Fruit fly (Drosophila melanogaster): ENCODE measurements around the gene CG10359.
A peak's percentile ranks its signal among the peaks of the same experiment; 100 is the strongest.

The CG10359 gene

DNA sequence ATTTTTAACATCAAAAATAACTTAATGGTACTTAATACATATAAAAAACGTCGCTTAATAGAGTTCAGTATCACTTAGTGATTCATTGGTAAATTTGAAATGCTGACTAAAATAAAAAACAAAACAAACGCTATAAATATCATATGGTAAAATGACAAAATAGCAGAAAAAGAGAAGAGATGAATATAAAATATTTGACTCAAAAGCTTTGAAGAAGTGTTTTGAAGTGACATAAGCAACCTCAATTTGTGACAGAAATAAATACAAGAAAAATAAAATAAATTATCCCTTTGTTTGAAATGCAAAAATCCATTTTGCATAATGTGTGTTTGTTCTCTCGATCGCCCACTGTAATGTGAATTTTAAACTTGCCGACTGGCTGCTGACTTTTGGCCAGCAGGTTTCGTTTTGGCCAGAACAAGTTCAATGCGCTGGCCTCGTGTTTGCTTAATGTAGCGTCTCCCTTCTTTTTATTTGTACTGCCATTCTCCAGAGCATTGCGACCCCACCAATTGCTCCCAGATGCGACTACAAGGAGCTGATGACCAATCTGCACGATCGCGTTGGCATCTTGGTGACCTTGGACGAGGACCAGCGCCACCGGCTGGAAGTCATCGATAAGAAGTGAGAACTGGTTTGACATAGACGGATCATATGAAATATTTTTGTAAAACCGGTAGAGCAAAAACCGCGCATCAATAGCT lies 742 bp downstream of the CG10359 start:
- TF ChIP-seq CG5204 (GFP tag; optimal IDR thresholded peaks at IDR 0.05) (no peak), ovo (GFP tag; optimal IDR thresholded peaks at IDR 0.05) (no peak), CG1620 (GFP tag; optimal IDR thresholded peaks at IDR 0.05) (no peak), bab1 (GFP tag; optimal IDR thresholded peaks at IDR 0.05) (no peak), CG7045 (GFP tag; optimal IDR thresholded peaks at IDR 0.05) (no peak), cic (GFP tag; optimal IDR thresholded peaks at IDR 0.05) (no peak), cnc (optimal IDR thresholded peaks at IDR 0.05) (no peak), CG12768 (GFP tag; optimal IDR thresholded peaks at IDR 0.05) (no peak), CG11617 (GFP tag; optimal IDR thresholded peaks at IDR 0.05) (no peak), Mnt (GFP tag; optimal IDR thresholded peaks at IDR 0.05) (no peak), CG14711 (tag; optimal IDR thresholded peaks at IDR 0.05) (no peak)

DNA sequence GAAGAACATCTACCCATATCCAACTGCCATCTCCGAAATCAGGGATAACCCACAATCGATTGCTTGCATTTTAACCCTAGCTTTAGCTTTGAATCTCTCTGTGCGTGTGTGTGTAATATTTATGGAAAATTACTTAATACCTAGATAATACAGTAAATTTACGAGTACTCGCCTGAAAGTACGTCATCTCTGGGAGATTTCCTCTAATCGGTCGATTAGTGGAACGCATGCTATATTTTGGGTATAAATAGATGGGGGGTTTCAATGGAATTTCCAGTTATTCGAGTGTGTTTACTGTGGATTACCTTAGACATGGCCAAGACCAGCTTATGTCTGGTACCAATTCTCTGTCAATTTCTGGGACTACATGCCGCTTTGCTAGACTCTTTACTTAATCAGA lies 3.1 kb downstream of the CG10359 start, which contains the start of gene CG10357:
CG10357 (plus strand) TSS at position 301 of the 400 bp plus-strand sequence.
- no peak for TF ChIP-seq CG1620 (GFP tag; optimal IDR thresholded peaks at IDR 0.05)
- no peak for TF ChIP-seq bab1 (GFP tag; optimal IDR thresholded peaks at IDR 0.05)
- no peak for TF ChIP-seq CG7101 (tag; optimal IDR thresholded peaks at IDR 0.05)
- TF ChIP-seq pad (GFP tag; optimal IDR thresholded peaks at IDR 0.05): no peak
- TF ChIP-seq Crg-1 (GFP tag; optimal IDR thresholded peaks at IDR 0.05): no peak
- TF ChIP-seq CG7045 (GFP tag; optimal IDR thresholded peaks at IDR 0.05): no peak
- TF ChIP-seq cic (GFP tag; optimal IDR thresholded peaks at IDR 0.05): no peak
- TF ChIP-seq Clk (GFP tag; optimal IDR thresholded peaks at IDR 0.05): no peak
- TF ChIP-seq kay (GFP tag; ENCODE audit: borderline replicate concordance): no peak
- no peak for TF ChIP-seq CG12768 (GFP tag; optimal IDR thresholded peaks at IDR 0.05)
- TF ChIP-seq CG33017 (tag; optimal IDR thresholded peaks at IDR 0.05): no peak
- no peak for TF ChIP-seq CG14711 (tag; optimal IDR thresholded peaks at IDR 0.05)
- TF ChIP-seq ovo (GFP tag; optimal IDR thresholded peaks at IDR 0.05): no peak
- TF ChIP-seq CG11617 (GFP tag; optimal IDR thresholded peaks at IDR 0.05): no peak
- TF ChIP-seq Mnt (GFP tag; optimal IDR thresholded peaks at IDR 0.05): no peak
- TF ChIP-seq Hr96 (GFP tag; optimal IDR thresholded peaks at IDR 0.05): no peak

DNA sequence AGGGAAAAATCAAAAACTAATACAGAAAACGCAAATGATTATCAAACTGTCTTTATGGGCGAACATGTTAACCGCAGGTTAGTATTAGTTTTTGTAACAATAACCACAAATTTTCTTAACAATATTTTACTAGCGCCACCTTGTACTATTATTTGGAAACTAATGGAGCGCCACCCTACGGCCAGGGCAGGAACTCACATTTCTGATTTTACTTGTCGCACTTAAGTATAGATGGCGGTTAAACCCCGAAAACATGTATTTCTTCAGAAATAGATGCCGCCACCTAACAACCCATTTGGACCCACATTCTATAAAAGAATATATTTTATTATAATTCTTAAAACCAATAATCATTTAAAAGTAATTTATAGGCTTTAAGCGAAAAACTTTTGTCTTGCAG lies 4.4 kb downstream of the CG10359 start:
- TF ChIP-seq tj (GFP tag; optimal IDR thresholded peaks at IDR 0.05): no peak
- TF ChIP-seq CG33017 (tag; optimal IDR thresholded peaks at IDR 0.05): peak; percentile 19
- peak; percentile 71 for TF ChIP-seq Crg-1 (GFP tag; optimal IDR thresholded peaks at IDR 0.05)
- peak; percentile 0 for TF ChIP-seq CG11617 (GFP tag; optimal IDR thresholded peaks at IDR 0.05)
- TF ChIP-seq CG14711 (tag; optimal IDR thresholded peaks at IDR 0.05): peak; percentile 25
- TF ChIP-seq CG5204 (GFP tag; optimal IDR thresholded peaks at IDR 0.05): peak; percentile 49
- TF ChIP-seq CG12768 (GFP tag; optimal IDR thresholded peaks at IDR 0.05): peak; percentile 29
- TF ChIP-seq cnc (optimal IDR thresholded peaks at IDR 0.05): no peak
- TF ChIP-seq Mnt (GFP tag; optimal IDR thresholded peaks at IDR 0.05): peak; percentile 29
- peak; percentile 47 for TF ChIP-seq CG7045 (GFP tag; optimal IDR thresholded peaks at IDR 0.05)
- TF ChIP-seq Clk (GFP tag; optimal IDR thresholded peaks at IDR 0.05): no peak
- peak; percentile 65 for TF ChIP-seq bab1 (GFP tag; optimal IDR thresholded peaks at IDR 0.05)
- TF ChIP-seq ovo (GFP tag; optimal IDR thresholded peaks at IDR 0.05): peak; percentile 47
- no peak for TF ChIP-seq kay (GFP tag; ENCODE audit: borderline replicate concordance)
- peak; percentile 80 for TF ChIP-seq CG1620 (GFP tag; optimal IDR thresholded peaks at IDR 0.05)
- no peak for TF ChIP-seq cic (GFP tag; optimal IDR thresholded peaks at IDR 0.05)
- TF ChIP-seq CG7101 (tag; optimal IDR thresholded peaks at IDR 0.05): peak; percentile 63
- TF ChIP-seq pad (GFP tag; optimal IDR thresholded peaks at IDR 0.05): peak; percentile 60
- TF ChIP-seq Hr96 (GFP tag; optimal IDR thresholded peaks at IDR 0.05): peak; percentile 72
- TF ChIP-seq toe (GFP tag; optimal IDR thresholded peaks at IDR 0.05): peak; percentile 58

DNA sequence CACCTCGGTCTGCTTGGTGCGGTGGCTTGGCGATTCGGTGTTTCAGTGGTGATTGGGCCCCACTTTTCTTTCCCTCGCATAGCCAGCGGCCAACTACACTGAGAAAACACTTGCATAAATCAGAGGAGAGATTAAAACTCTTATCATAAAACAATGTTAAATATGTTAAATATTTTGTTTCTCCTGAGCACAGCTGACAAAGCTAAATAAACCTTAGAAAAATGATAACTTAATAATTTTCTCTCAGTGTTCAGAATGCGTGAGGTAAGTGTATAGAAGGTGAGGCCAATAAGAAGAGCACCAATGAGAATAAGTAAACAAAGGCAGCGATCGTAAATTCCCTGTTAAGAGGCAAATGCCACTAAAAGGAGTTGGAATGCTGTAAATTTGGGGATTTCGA lies 5.3 kb downstream of the CG10359 start:
- TF ChIP-seq Clk (GFP tag; optimal IDR thresholded peaks at IDR 0.05): no peak
- no peak for TF ChIP-seq cic (GFP tag; optimal IDR thresholded peaks at IDR 0.05)
- no peak for TF ChIP-seq pad (GFP tag; optimal IDR thresholded peaks at IDR 0.05)
- no peak for TF ChIP-seq CG7045 (GFP tag; optimal IDR thresholded peaks at IDR 0.05)
- no peak for TF ChIP-seq kay (GFP tag; ENCODE audit: borderline replicate concordance)
- TF ChIP-seq CG12768 (GFP tag; optimal IDR thresholded peaks at IDR 0.05): no peak
- TF ChIP-seq cnc (optimal IDR thresholded peaks at IDR 0.05): no peak
- TF ChIP-seq Mnt (GFP tag; optimal IDR thresholded peaks at IDR 0.05): no peak
- TF ChIP-seq Crg-1 (GFP tag; optimal IDR thresholded peaks at IDR 0.05): no peak

DNA sequence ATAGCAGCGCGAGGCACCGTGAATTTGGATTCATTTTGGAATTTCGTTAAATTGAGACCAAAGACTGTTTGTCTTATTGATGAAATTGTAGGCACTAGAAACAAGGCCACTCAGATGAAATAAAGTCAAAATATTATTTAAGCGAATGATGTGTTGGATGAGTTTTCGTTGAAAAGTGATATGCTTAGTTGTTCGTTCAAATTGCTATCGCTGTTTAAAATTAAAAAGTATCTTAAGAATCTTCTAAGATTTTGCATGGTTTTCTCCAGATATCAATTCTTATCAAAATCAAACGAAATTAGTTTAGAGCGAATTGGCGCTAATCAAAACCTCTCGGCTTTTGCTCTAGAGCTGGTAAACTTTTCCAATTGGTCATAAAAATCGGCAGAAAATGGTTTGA lies 8.9 kb downstream of the CG10359 start, which contains the start of gene CG14974:
CG14974 (minus strand) TSS at position 101 of the 400 bp plus-strand sequence.
- TF ChIP-seq CG7101 (tag; optimal IDR thresholded peaks at IDR 0.05): no peak
- no peak for TF ChIP-seq ovo (GFP tag; optimal IDR thresholded peaks at IDR 0.05)
- no peak for TF ChIP-seq Mnt (GFP tag; optimal IDR thresholded peaks at IDR 0.05)
- TF ChIP-seq Crg-1 (GFP tag; optimal IDR thresholded peaks at IDR 0.05): no peak
- TF ChIP-seq toe (GFP tag; optimal IDR thresholded peaks at IDR 0.05): no peak
- TF ChIP-seq Clk (GFP tag; optimal IDR thresholded peaks at IDR 0.05): no peak
- TF ChIP-seq tj (GFP tag; optimal IDR thresholded peaks at IDR 0.05): no peak
- no peak for TF ChIP-seq CG12768 (GFP tag; optimal IDR thresholded peaks at IDR 0.05)
- no peak for TF ChIP-seq CG5204 (GFP tag; optimal IDR thresholded peaks at IDR 0.05)
- no peak for TF ChIP-seq cic (GFP tag; optimal IDR thresholded peaks at IDR 0.05)
- TF ChIP-seq kay (GFP tag; ENCODE audit: borderline replicate concordance): no peak
- no peak for TF ChIP-seq pad (GFP tag; optimal IDR thresholded peaks at IDR 0.05)
- no peak for TF ChIP-seq CG11617 (GFP tag; optimal IDR thresholded peaks at IDR 0.05)
- no peak for TF ChIP-seq cnc (optimal IDR thresholded peaks at IDR 0.05)

DNA sequence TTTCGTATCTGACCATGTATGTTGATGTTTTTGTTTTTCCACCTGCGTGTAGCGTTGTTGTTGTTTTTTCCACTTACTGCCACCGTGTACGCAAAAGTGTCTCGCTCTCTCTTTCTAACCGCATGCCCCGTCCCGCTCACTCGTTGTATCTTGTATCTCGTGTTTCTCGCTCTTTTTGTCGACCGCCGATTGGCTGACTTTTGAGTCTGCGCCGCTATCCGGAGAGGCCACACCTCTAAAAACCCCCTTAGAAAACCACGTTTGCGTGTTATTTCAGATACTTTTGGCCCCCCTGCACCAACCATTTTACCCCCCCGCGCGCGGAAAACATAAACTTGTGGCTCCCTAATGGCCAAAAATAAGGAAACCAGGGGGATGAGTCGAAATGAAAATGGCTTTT lies 12.9 kb downstream of the CG10359 start:
- TF ChIP-seq CG1620 (GFP tag; optimal IDR thresholded peaks at IDR 0.05): no peak
- TF ChIP-seq pad (GFP tag; optimal IDR thresholded peaks at IDR 0.05): no peak

Measured in whole organism, adult.